Worm (Caenorhabditis elegans): ENCODE measurements around the gene srh-35.

ce11 chrV:462263-462662, 13.2 kb upstream of the srh-35 start, which contains the start of gene nhr-202:
- TF ChIP-seq dao-5 (tag; optimal IDR thresholded peaks at IDR 0.05): no peak
- no peak for TF ChIP-seq him-1 (tag; optimal IDR thresholded peaks at IDR 0.05)

Measured in whole organism, L4/young adult.